Fruit fly (Drosophila melanogaster): ENCODE results near the gene mamo.

mamo gene

dm6 chrX:13817418-13818171, 172.7 kb downstream of the mamo start (continued):
- TF ChIP-seq CG10147 (GFP tag; optimal IDR thresholded peaks at IDR 0.05) (peak; percentile 4), CG33557 (GFP tag; optimal IDR thresholded peaks at IDR 0.05) (no peak), C15 (GFP tag; IDR thresholded peaks at IDR 0.05) (no peak), Deaf1 (tag; optimal IDR thresholded peaks at IDR 0.05) (peak; percentile 5), CG31224 (GFP tag; IDR thresholded peaks at IDR 0.05) (0 out of 2 replicates have a peak, but pooled peaks have one; percentile 7), vfl (GFP tag; optimal IDR thresholded peaks at IDR 0.05) (peak; percentile 47), fd3F (GFP tag; optimal IDR thresholded peaks at IDR 0.05) (peak; percentile 8), chif (GFP tag; optimal IDR thresholded peaks at IDR 0.05) (peak; percentile 11 to 16), CG10267 (tag; optimal IDR thresholded peaks at IDR 0.05) (peak; percentile 11), CG15514 (GFP tag; optimal IDR thresholded peaks at IDR 0.05) (peak; percentile 18), CG14965 (GFP tag; optimal IDR thresholded peaks at IDR 0.05; ENCODE audit: borderline replicate concordance) (no peak), Med (GFP tag) (peak; percentile 80), gem (tag; optimal IDR thresholded peaks at IDR 0.05) (peak; percentile 73), CoRest (tag; optimal IDR thresholded peaks at IDR 0.05) (peak; percentile 41), pros (GFP tag; optimal IDR thresholded peaks at IDR 0.05) (no peak), Oli (tag; optimal IDR thresholded peaks at IDR 0.05) (peak; percentile 48), CG12744 (GFP tag; optimal IDR thresholded peaks at IDR 0.05) (peak; percentile 26), tgo (GFP tag; IDR thresholded peaks at IDR 0.05) (peak; percentile 26; the same call in 1 of the 3 replicates), E2f1 (GFP tag; IDR thresholded peaks at IDR 0.05) (0 out of 2 replicates have a peak, but pooled peaks have one; percentile 12), fd96Cb (tag; optimal IDR thresholded peaks at IDR 0.05) (peak; percentile 37), CG30403 (GFP tag; optimal IDR thresholded peaks at IDR 0.05) (peak; percentile 42), CG6689 (GFP tag; IDR thresholded peaks at IDR 0.05) (peak; percentile 48), bcd (GFP tag; optimal IDR thresholded peaks at IDR 0.05) (peak; percentile 42), yki (optimal IDR thresholded peaks at IDR 0.05) (no peak), zfh2 (GFP tag; optimal IDR thresholded peaks at IDR 0.05) (peak; percentile 6), CG7556 (GFP tag; optimal IDR thresholded peaks at IDR 0.05) (peak; percentile 51), Dek (tag; optimal IDR thresholded peaks at IDR 0.05) (peak; percentile 27), cwo (GFP tag; optimal IDR thresholded peaks at IDR 0.05) (peak; percentile 17), Awh (GFP tag; IDR thresholded peaks at IDR 0.05) (peak; percentile 23; the same call in 1 of the 2 replicates), Trl (optimal IDR thresholded peaks at IDR 0.05) (no peak), Trl (GFP tag; optimal IDR thresholded peaks at IDR 0.05) (peak; percentile 60), CG4424 (GFP tag; optimal IDR thresholded peaks at IDR 0.05) (peak; percentile 26), bab2 (GFP tag; optimal IDR thresholded peaks at IDR 0.05) (no peak), CG11696 (GFP tag; IDR thresholded peaks at IDR 0.05) (peak; percentile 90), dpn (GFP tag; optimal IDR thresholded peaks at IDR 0.05) (peak in 1 of 2 experiments; percentile 31), CG4282 (GFP tag; optimal IDR thresholded peaks at IDR 0.05) (no peak), pan (optimal IDR thresholded peaks at IDR 0.05) (no peak), pan (GFP tag; optimal IDR thresholded peaks at IDR 0.05 in 1 of 2, IDR thresholded peaks at IDR 0.05 in 1 of 2) (peak in 1 of 2 experiments; percentile 43), mam (GFP tag; optimal IDR thresholded peaks at IDR 0.05) (peak; percentile 7), HHEX (GFP tag; optimal IDR thresholded peaks at IDR 0.05) (peak; percentile 57), CG9932 (GFP tag; IDR thresholded peaks at IDR 0.05) (0 out of 2 replicates have a peak, but pooled peaks have one; percentile 16), CG13775 (GFP tag; optimal IDR thresholded peaks at IDR 0.05) (peak; percentile 11), CG8359 (GFP tag; optimal IDR thresholded peaks at IDR 0.05; ENCODE audit: borderline replicate concordance) (no peak), CG1792 (GFP tag; optimal IDR thresholded peaks at IDR 0.05) (no peak), PHDP (tag; optimal IDR thresholded peaks at IDR 0.05) (peak; percentile 68), dysf (GFP tag; IDR thresholded peaks at IDR 0.05) (peak; percentile 52; the same call in 1 of the 3 replicates), slp2 (GFP tag; optimal IDR thresholded peaks at IDR 0.05) (no peak), Xbp1 (GFP tag; optimal IDR thresholded peaks at IDR 0.05) (peak; percentile 47), CG13424 (tag; optimal IDR thresholded peaks at IDR 0.05) (peak; percentile 41)

Measured in whole organism, embryonic.